Fruit fly (Drosophila melanogaster) whole organism, prepupa: ENCODE measurements around the gene brwl.

Source experiments
- CG10669 ChIP-seq: fragments of 200-800 bp; sonication (Bioruptor generic); optimal IDR thresholded peaks from 3 replicates; lab custom pipeline; 2018; ENCODE audit warnings: missing biosample characterization, mild to moderate bottlenecking, missing genetic modification characterization, moderate library complexity
- CG16779 ChIP-seq: fragments of 200-800 bp; sonication (Bioruptor generic); optimal IDR thresholded peaks from 3 replicates; lab custom pipeline; 2017; ENCODE audit warnings: missing biosample characterization, mild to moderate bottlenecking, missing genetic modification characterization
- Smox ChIP-seq: fragments of 200-800 bp; sonication (Bioruptor generic); optimal IDR thresholded peaks from 3 replicates; lab custom pipeline; 2016; ENCODE audit warnings: missing biosample characterization, missing genetic modification characterization
- cyc ChIP-seq: fragments of 200-800 bp; sonication (Bioruptor generic); optimal IDR thresholded peaks from 3 replicates; lab custom pipeline; 2016; ENCODE audit warnings: missing biosample characterization, missing genetic modification characterization
- salr ChIP-seq, 2 experiments: fragments of 200-800 bp; sonication (Bioruptor generic); optimal IDR thresholded peaks; 3 replicates each; lab custom pipeline; 2016 to 2018; ENCODE audit warnings: missing biosample characterization in 2 of 2, missing genetic modification characterization in 2 of 2, mild to moderate bottlenecking in 1 of 2

- no peak for TF ChIP-seq salr (GFP tag; optimal IDR thresholded peaks at IDR 0.05; lab: Kevin White, UChicago)
- no peak for TF ChIP-seq CG16779 (tag; lab: Kevin White, UChicago)
- no peak for TF ChIP-seq Smox
- TF ChIP-seq cyc (GFP tag; lab: Kevin White, UChicago), result no peak
- TF ChIP-seq CG10669, result no peak
These were observed 12.9 kb downstream of the brwl start, which contains the start of gene gcm for dm6 chr2L:9581582-9581981.
